Worm (Caenorhabditis elegans) whole organism, L4 larva: ENCODE results near the gene abcf-3.

Source experiments
- D1046.2 ChIP-seq: fragments of 200-800 bp; sonication (Bioruptor generic); IDR thresholded peaks from 2 replicates; pipeline ENCODE4 v1.3.6; 2022; ENCODE audit warnings: missing genetic modification characterization, missing compliant biosample characterization
- Y105C5A.15 ChIP-seq: fragments of 200-800 bp; sonication (Bioruptor generic); IDR thresholded peaks from 2 replicates; pipeline ENCODE4 v1.3.6; 2022; ENCODE audit warnings: missing genetic modification characterization, missing compliant biosample characterization
- Y48G9A.11 ChIP-seq: fragments of 200-800 bp; sonication (Bioruptor generic); IDR thresholded peaks from 2 replicates; pipeline ENCODE4 v1.3.6; 2022; ENCODE audit warnings: missing genetic modification reagents, missing genetic modification characterization, missing compliant biosample characterization
- Y75B8A.6 ChIP-seq: fragments of 200-800 bp; sonication (Bioruptor generic); IDR thresholded peaks from 2 replicates; pipeline ENCODE4 v1.3.6; 2022; ENCODE audit warnings: missing genetic modification reagents, missing genetic modification characterization, missing compliant biosample characterization
- aha-1 ChIP-seq: fragments of 150-350 bp; peaks from one replicate; lab custom pipeline; 2014; ENCODE audit warnings: missing biosample characterization, missing genetic modification characterization
- aly-2 ChIP-seq: sonication (generic microtip); optimal IDR thresholded peaks from 2 replicates; lab custom pipeline; 2018; ENCODE audit warnings: missing biosample characterization, missing genetic modification characterization
- arid-1 ChIP-seq: fragments of 200-800 bp; sonication (Bioruptor generic); conservative IDR thresholded peaks from 2 replicates; pipeline ENCODE4 v1.3.6; 2022; ENCODE audit warnings: missing genetic modification reagents, missing genetic modification characterization, missing compliant biosample characterization
- attf-4 ChIP-seq: sonication (generic microtip); optimal IDR thresholded peaks from 3 replicates; lab custom pipeline; 2017; ENCODE audit warnings: missing biosample characterization, missing genetic modification characterization
- ceh-32 ChIP-seq: sonication (generic microtip); optimal IDR thresholded peaks from 2 replicates; lab custom pipeline; 2016; ENCODE audit warnings: mild to moderate bottlenecking, missing genetic modification characterization, missing compliant biosample characterization; ENCODE audit not compliant: poor library complexity
- ceh-44 ChIP-seq: fragments of 200-800 bp; sonication (Bioruptor generic); IDR thresholded peaks from 2 replicates; pipeline ENCODE4 v1.3.6; 2022; ENCODE audit warnings: missing genetic modification reagents, missing genetic modification characterization, missing compliant biosample characterization
- ceh-82 ChIP-seq: sonication (generic microtip); optimal IDR thresholded peaks from 2 replicates; lab custom pipeline; 2017; ENCODE audit warnings: missing biosample characterization, missing genetic modification characterization
- ces-1 ChIP-seq: fragments of 150-350 bp; sonication (generic microtip); optimal IDR thresholded peaks from 4 replicates; lab custom pipeline; 2014; ENCODE audit warnings: missing biosample characterization, missing genetic modification reagents, missing genetic modification characterization
- daf-12 ChIP-seq: fragments of 150-350 bp; optimal IDR thresholded peaks from 2 replicates; lab custom pipeline; 2014; ENCODE audit warnings: missing biosample characterization, missing genetic modification reagents, missing genetic modification characterization
- dmd-6 ChIP-seq: fragments of 200-800 bp; sonication (Bioruptor generic); IDR thresholded peaks from 2 replicates; pipeline ENCODE4 v1.3.6; 2022; ENCODE audit warnings: missing genetic modification reagents, missing genetic modification characterization, missing compliant biosample characterization
- dpl-1 ChIP-seq: fragments of 150-350 bp; optimal IDR thresholded peaks from 2 replicates; lab custom pipeline; 2014; ENCODE audit warnings: missing biosample characterization, missing genetic modification reagents, missing genetic modification characterization
- duxl-1 ChIP-seq: sonication (generic microtip); optimal IDR thresholded peaks from 2 replicates; lab custom pipeline; 2016; ENCODE audit warnings: mild to moderate bottlenecking, missing genetic modification characterization, moderate library complexity, missing compliant biosample characterization; ENCODE audit not compliant: poor library complexity
- egl-27 ChIP-seq: sonication (generic microtip); optimal IDR thresholded peaks from 3 replicates; lab custom pipeline; 2017; ENCODE audit warnings: missing biosample characterization, missing genetic modification reagents, missing genetic modification characterization
- egl-43 ChIP-seq: fragments of 200-800 bp; sonication (Bioruptor generic); IDR thresholded peaks from 2 replicates; pipeline ENCODE4 v1.3.6; 2022; ENCODE audit warnings: missing genetic modification reagents, missing genetic modification characterization, missing compliant biosample characterization
- fkh-10 ChIP-seq: fragments of 150-350 bp; optimal IDR thresholded peaks from 2 replicates; lab custom pipeline; 2014; ENCODE audit warnings: missing biosample characterization, missing genetic modification reagents, missing genetic modification characterization
- hlh-11 ChIP-seq: fragments of 200-800 bp; sonication (Bioruptor generic); optimal IDR thresholded peaks from 2 replicates; lab custom pipeline; 2018; ENCODE audit warnings: mild to moderate bottlenecking, missing genetic modification characterization, missing compliant biosample characterization
- hlh-30 ChIP-seq: sonication (generic microtip); optimal IDR thresholded peaks from 2 replicates; lab custom pipeline; 2017; ENCODE audit warnings: antibody characterized with exemption, mild to moderate bottlenecking, missing genetic modification characterization, missing compliant biosample characterization; ENCODE audit not compliant: insufficient read depth
- jun-1 ChIP-seq: fragments of 150-350 bp; optimal IDR thresholded peaks from 2 replicates; lab custom pipeline; 2014; ENCODE audit warnings: missing biosample characterization, missing genetic modification reagents, missing genetic modification characterization
- lin-1 ChIP-seq: fragments of 200-800 bp; sonication (Bioruptor generic); IDR thresholded peaks from 2 replicates; pipeline ENCODE4 v1.3.6; 2022; ENCODE audit warnings: missing genetic modification reagents, missing genetic modification characterization, missing compliant biosample characterization
- lin-38 ChIP-seq: fragments of 200-800 bp; sonication (Bioruptor generic); IDR thresholded peaks from 2 replicates; pipeline ENCODE4 v1.3.6; 2022; ENCODE audit warnings: missing genetic modification reagents, missing genetic modification characterization, missing compliant biosample characterization
- madf-9 ChIP-seq: fragments of 200-800 bp; sonication (Bioruptor generic); conservative IDR thresholded peaks from 2 replicates; pipeline ENCODE4 v1.3.6; 2022; ENCODE audit warnings: missing genetic modification reagents, missing genetic modification characterization, missing compliant biosample characterization
- mdl-1 ChIP-seq, 2 experiments: fragments of 150-350 bp in 1 of 2; sonication (generic microtip) in 1 of 2; optimal IDR thresholded peaks; 2 replicates each; lab custom pipeline; 2014 to 2017; ENCODE audit warnings: missing biosample characterization in 2 of 2, missing genetic modification characterization in 2 of 2
- mep-1 ChIP-seq: fragments of 150-350 bp; sonication (generic microtip); optimal IDR thresholded peaks from 3 replicates; lab custom pipeline; 2014; ENCODE audit warnings: missing biosample characterization, missing genetic modification characterization
- mes-2 ChIP-seq: sonication (generic microtip); optimal IDR thresholded peaks from 2 replicates; lab custom pipeline; 2016; ENCODE audit warnings: missing genotype, mild to moderate bottlenecking, missing genetic modification characterization, missing compliant biosample characterization; ENCODE audit not compliant: poor library complexity, severe bottlenecking
- mxl-2 ChIP-seq: fragments of 200-800 bp; sonication (Bioruptor generic); conservative IDR thresholded peaks from 2 replicates; pipeline ENCODE4 v1.3.6; 2022; ENCODE audit warnings: missing genetic modification reagents, missing genetic modification characterization, missing compliant biosample characterization
- mxl-3 ChIP-seq: fragments of 200-800 bp; sonication (Bioruptor generic); optimal IDR thresholded peaks from 2 replicates; lab custom pipeline; 2018; ENCODE audit warnings: mild to moderate bottlenecking, missing genetic modification characterization, missing compliant biosample characterization
- nhr-10 ChIP-seq: fragments of 150-350 bp; optimal IDR thresholded peaks from 2 replicates; lab custom pipeline; 2014; ENCODE audit warnings: missing biosample characterization, missing genetic modification characterization
- nhr-102 ChIP-seq: sonication (generic microtip); optimal IDR thresholded peaks from 2 replicates; lab custom pipeline; 2016; ENCODE audit warnings: mild to moderate bottlenecking, missing genetic modification characterization, moderate library complexity, missing compliant biosample characterization
- nhr-11 ChIP-seq: fragments of 150-350 bp; optimal IDR thresholded peaks from 2 replicates; lab custom pipeline; 2014; ENCODE audit warnings: missing biosample characterization, missing genetic modification characterization
- nhr-111 ChIP-seq: fragments of 200-800 bp; sonication (Bioruptor generic); optimal IDR thresholded peaks from 2 replicates; lab custom pipeline; 2018; ENCODE audit warnings: mild to moderate bottlenecking, missing genetic modification characterization, missing compliant biosample characterization
- nhr-28 ChIP-seq: fragments of 150-350 bp; optimal IDR thresholded peaks from 2 replicates; lab custom pipeline; 2014; ENCODE audit warnings: missing biosample characterization, missing genetic modification characterization
- nhr-42 ChIP-seq: fragments of 200-800 bp; sonication (Bioruptor generic); IDR thresholded peaks from 2 replicates; pipeline ENCODE4 v1.3.6; 2022; ENCODE audit warnings: missing genetic modification characterization, missing compliant biosample characterization
- nhr-6 ChIP-seq: fragments of 150-350 bp; optimal IDR thresholded peaks from 2 replicates; lab custom pipeline; 2014; ENCODE audit warnings: missing biosample characterization, missing genetic modification characterization
- nhr-76 ChIP-seq: fragments of 150-350 bp; optimal IDR thresholded peaks from 2 replicates; lab custom pipeline; 2014; ENCODE audit warnings: missing biosample characterization, missing genetic modification characterization
- pha-4 ChIP-seq, 2 experiments: fragments of 150-350 bp in 1 of 2; fragments of 200-800 bp in 1 of 2; sonication (Bioruptor generic) in 1 of 2; IDR thresholded peaks in 1 of 2; optimal IDR thresholded peaks in 1 of 2; 2 replicates each; pipeline versions ENCODE4 v1.3.6 to Lab custom; 2014 to 2022; ENCODE audit warnings: missing genetic modification characterization in 2 of 2, missing genetic modification reagents in 2 of 2, missing biosample characterization in 1 of 2, missing compliant biosample characterization in 1 of 2
- php-3 ChIP-seq: fragments of 200-800 bp; sonication (Bioruptor generic); IDR thresholded peaks from 2 replicates; pipeline ENCODE4 v1.3.6; 2022; ENCODE audit warnings: missing genetic modification reagents, missing genetic modification characterization, missing compliant biosample characterization
- pqm-1 ChIP-seq: sonication (generic microtip); optimal IDR thresholded peaks from 2 replicates; lab custom pipeline; 2017; ENCODE audit warnings: missing biosample characterization, missing genetic modification characterization
- saeg-2 ChIP-seq: fragments of 200-800 bp; sonication (Bioruptor generic); IDR thresholded peaks from 2 replicates; pipeline ENCODE4 v1.3.6; 2022; ENCODE audit warnings: missing genetic modification reagents, missing genetic modification characterization, missing compliant biosample characterization
- set-16 ChIP-seq: fragments of 200-800 bp; sonication (Bioruptor generic); IDR thresholded peaks from 2 replicates; pipeline ENCODE4 v1.3.6; 2022; ENCODE audit warnings: missing genetic modification reagents, missing genetic modification characterization, missing compliant biosample characterization
- skn-1 ChIP-seq: fragments of 150-350 bp; optimal IDR thresholded peaks from 2 replicates; lab custom pipeline; 2014; ENCODE audit warnings: missing biosample characterization, missing genetic modification characterization
- snpc-1.2 ChIP-seq: fragments of 200-800 bp; sonication (Bioruptor generic); IDR thresholded peaks from 2 replicates; pipeline ENCODE4 v1.3.6; 2022; ENCODE audit warnings: missing genetic modification reagents, missing genetic modification characterization, missing compliant biosample characterization
- snpc-4 ChIP-seq: fragments of 150-350 bp; optimal IDR thresholded peaks from 2 replicates; lab custom pipeline; 2014; ENCODE audit warnings: missing biosample characterization, missing genetic modification characterization
- vab-7 ChIP-seq: fragments of 200-800 bp; sonication (Bioruptor generic); IDR thresholded peaks from 2 replicates; pipeline ENCODE4 v1.3.6; 2022; ENCODE audit warnings: missing genetic modification reagents, missing genetic modification characterization, missing compliant biosample characterization
- zfp-3 ChIP-seq: fragments of 200-800 bp; sonication (Bioruptor generic); conservative IDR thresholded peaks from 2 replicates; pipeline ENCODE4 v1.3.6; 2022; ENCODE audit warnings: missing genetic modification reagents, missing genetic modification characterization, missing compliant biosample characterization

Gene abcf-3

ce11 chrIII:6139328-6139727, 33.9 kb upstream of the abcf-3 start:
- TF ChIP-seq nhr-10 (tag; lab: Kevin White, UChicago) (no peak), snpc-1.2 (GFP tag; lab: Robert Waterston, UW) (no peak), mdl-1 (tag; optimal IDR thresholded peaks at IDR 0.05; lab: Kevin White, UChicago) (peak in 1 of 2 experiments; percentile 21), jun-1 (tag; lab: Kevin White, UChicago) (no peak), ceh-44 (no peak)
- TF ChIP-seq, all 104 proteins: peak for 1

- TF ChIP-seq nhr-111 (no peak), hlh-11 (tag; lab: Kevin White, UChicago) (peak; percentile 8), ceh-32 (no peak), lin-38 (GFP tag; lab: Robert Waterston, UW) (no peak), arid-1 (no peak), egl-43 (GFP tag; lab: Robert Waterston, UW) (0 out of 2 replicates have a peak, but pooled peaks have one; percentile 45), jun-1 (tag; lab: Kevin White, UChicago) (no peak), dpl-1 (no peak), nhr-28 (no peak), madf-9 (GFP tag; lab: Robert Waterston, UW) (no peak), zfp-3 (GFP tag; lab: Robert Waterston, UW) (no peak), aly-2 (tag; lab: Kevin White, UChicago) (no peak), nhr-11 (tag; lab: Kevin White, UChicago) (no peak), ceh-44 (no peak), snpc-4 (no peak), duxl-1 (tag; lab: Kevin White, UChicago) (no peak), nhr-76 (tag; lab: Kevin White, UChicago) (no peak), ces-1 (GFP tag; lab: Kevin White, UChicago) (peak; percentile 8), pqm-1 (tag; lab: Kevin White, UChicago) (no peak), dmd-6 (GFP tag; lab: Robert Waterston, UW) (0 out of 2 replicates have a peak, but pooled peaks have one; percentile 6), daf-12 (tag; lab: Kevin White, UChicago) (no peak), attf-4 (no peak), php-3 (no peak), set-16 (no peak), ceh-82 (tag; lab: Kevin White, UChicago) (no peak), Y48G9A.11 (GFP tag; lab: Robert Waterston, UW) (no peak), D1046.2 (GFP tag; lab: Robert Waterston, UW) (no peak), Y105C5A.15 (GFP tag; lab: Robert Waterston, UW) (no peak), pha-4 (GFP tag; IDR thresholded peaks at IDR 0.05; lab: Robert Waterston, UW) (no peak), pha-4 (tag; optimal IDR thresholded peaks at IDR 0.05; lab: Kevin White, UChicago) (no peak), skn-1 (no peak), nhr-6 (tag; lab: Kevin White, UChicago) (no peak), mxl-2 (GFP tag; lab: Robert Waterston, UW) (no peak), fkh-10 (GFP tag; lab: Kevin White, UChicago) (peak; percentile 16), saeg-2 (no peak), mxl-3 (GFP tag; lab: Kevin White, UChicago) (no peak), aha-1 (peak; percentile 66), mep-1 (tag; lab: Kevin White, UChicago) (peak; percentile 7), nhr-42 (GFP tag; lab: Robert Waterston, UW) (no peak), hlh-30 (tag; lab: Kevin White, UChicago) (peak; percentile 46), mes-2 (tag; lab: Kevin White, UChicago) (peak; percentile 28), lin-1 (GFP tag; lab: Robert Waterston, UW) (no peak), mdl-1 (tag; optimal IDR thresholded peaks at IDR 0.05; lab: Kevin White, UChicago) (no peak), nhr-102 (tag; lab: Kevin White, UChicago) (no peak), vab-7 (GFP tag; lab: Robert Waterston, UW) (no peak), egl-27 (tag; lab: Kevin White, UChicago) (no peak), Y75B8A.6 (GFP tag; lab: Robert Waterston, UW) (no peak)
Measured at ce11 chrIII:6139932-6140612, 33.1 kb upstream of the abcf-3 start.
